Fruit fly (Drosophila melanogaster): Measurements from ENCODE around the gene CG10584.

dm6 chr3L:21011689-21012088 lies 19.5 kb downstream of the CG10584 start:
- TF ChIP-seq vri (GFP tag; optimal IDR thresholded peaks at IDR 0.05) (peak; percentile 23), Met (GFP tag; optimal IDR thresholded peaks at IDR 0.05) (no peak)
